Worm (Caenorhabditis elegans): ENCODE data around the gene ell-1.

DNA sequence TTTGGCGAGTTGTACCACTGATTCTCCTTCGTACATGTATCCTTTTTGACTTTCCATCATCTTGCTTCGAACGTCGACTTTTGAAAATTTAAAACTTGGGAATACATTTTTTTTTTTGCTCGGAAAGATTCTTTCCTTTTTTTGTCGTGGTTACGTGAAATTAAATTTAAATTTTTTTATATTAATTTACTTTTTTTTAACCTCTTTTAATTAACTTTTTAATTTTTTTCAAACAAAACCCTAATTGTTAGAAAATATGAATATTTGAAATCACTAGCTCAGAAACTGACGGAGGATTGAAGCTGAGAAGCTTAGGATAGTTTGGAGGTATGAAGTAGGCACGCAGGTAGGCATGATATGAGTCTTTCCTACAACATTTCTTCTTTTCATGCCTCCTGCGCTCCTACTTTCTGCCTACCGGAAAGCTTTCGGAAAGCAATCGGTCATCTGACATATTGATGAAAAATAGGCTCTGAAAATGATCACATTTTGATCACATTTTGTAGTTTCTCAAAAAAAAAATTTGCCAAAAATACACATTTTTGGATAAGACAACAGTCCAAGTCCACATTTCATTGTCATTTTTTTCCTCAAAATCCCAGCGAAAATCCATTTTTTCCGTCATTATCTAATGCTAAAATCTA lies 40.4 kb downstream of the ell-1 start, which contains the start of the genes R08C7.8 and R08C7.4:
- TF ChIP-seq him-1 (tag; optimal IDR thresholded peaks at IDR 0.05) (no peak), dao-5 (tag; optimal IDR thresholded peaks at IDR 0.05) (no peak)
